Worm (Caenorhabditis elegans) whole organism, midembryonic: Measurements from ENCODE around the gene C14B1.2.

Experiments
- T22C8.4 ChIP-seq: fragments of 200-800 bp; sonication (Bioruptor generic); IDR thresholded peaks from 2 replicates; pipeline ENCODE4 v1.3.6; 2022; ENCODE audit warnings: missing genetic modification characterization, missing compliant biosample characterization
- ref-1 ChIP-seq: fragments of 200-800 bp; sonication (Bioruptor generic); conservative IDR thresholded peaks from 2 replicates; pipeline ENCODE4 v1.3.6; 2022; ENCODE audit warnings: missing genetic modification reagents, missing genetic modification characterization, missing compliant biosample characterization
- tab-1 ChIP-seq: fragments of 200-800 bp; sonication (Bioruptor generic); IDR thresholded peaks from 2 replicates; pipeline ENCODE4 v1.3.6; 2022; ENCODE audit warnings: missing genetic modification characterization, missing compliant biosample characterization

ce11 chrIII:3706586-3706985 lies 4.5 kb downstream of the C14B1.2 start, which contains the start of gene dph-1:
- no peak for TF ChIP-seq T22C8.4
- no peak for TF ChIP-seq tab-1 (GFP tag; lab: Robert Waterston, UW)
- no peak for TF ChIP-seq ref-1 (GFP tag; lab: Robert Waterston, UW)
